Fruit fly (Drosophila melanogaster) whole organism, embryonic: ENCODE results near the gene PIP82.

Source experiments
- ATbp ChIP-seq: fragments of 200-800 bp; sonication (Bioruptor generic); optimal IDR thresholded peaks from 2 replicates; lab custom pipeline; 2017; ENCODE audit warnings: missing biosample characterization, mild to moderate bottlenecking, missing genetic modification characterization, missing genetic modification reagents
- Atf-2 ChIP-seq: fragments of 200-800 bp; sonication (Bioruptor generic); optimal IDR thresholded peaks from 2 replicates; lab custom pipeline; 2016; ENCODE audit warnings: missing biosample characterization, missing genetic modification characterization
- Awh ChIP-seq: fragments of 200-800 bp; sonication (Bioruptor generic); IDR thresholded peaks from 2 replicates; pipeline ENCODE4, ENCODE4 v1.3.6; 2022; ENCODE audit warnings: missing biosample characterization, missing genetic modification characterization
- CG11247 ChIP-seq: fragments of 200-800 bp; sonication (Bioruptor generic); IDR thresholded peaks from 2 replicates; pipeline ENCODE4 v1.3.6; 2022; ENCODE audit warnings: missing biosample characterization, missing genetic modification characterization
- CG11696 ChIP-seq: fragments of 200-800 bp; sonication (Bioruptor generic); IDR thresholded peaks from 2 replicates; pipeline ENCODE4 v1.3.6; 2022; ENCODE audit warnings: missing biosample characterization, missing genetic modification characterization
- CG11723 ChIP-seq: fragments of 200-800 bp; sonication (Bioruptor generic); optimal IDR thresholded peaks from 2 replicates; lab custom pipeline; 2017; ENCODE audit warnings: missing biosample characterization, mild to moderate bottlenecking, missing genetic modification characterization
- CG13287 ChIP-seq: fragments of 200-800 bp; sonication (Bioruptor generic); IDR thresholded peaks from 2 replicates; pipeline ENCODE4 v1.3.6; 2022; ENCODE audit warnings: missing biosample characterization, missing genetic modification characterization; ENCODE audit not compliant: partially characterized antibody
- CG14667 ChIP-seq: fragments of 200-800 bp; sonication (Bioruptor generic); IDR thresholded peaks from 2 replicates; pipeline ENCODE4 v1.3.6; 2022; ENCODE audit warnings: missing biosample characterization, missing genetic modification characterization
- CG14860 ChIP-seq: fragments of 200-800 bp; sonication (Bioruptor generic); IDR thresholded peaks from 3 replicates; pipeline ENCODE4 v1.3.6; 2022; ENCODE audit warnings: missing biosample characterization, missing genetic modification characterization; ENCODE audit not compliant: partially characterized antibody
- CG1647 ChIP-seq: fragments of 200-800 bp; sonication (Bioruptor generic); optimal IDR thresholded peaks from 3 replicates; lab custom pipeline; 2016; ENCODE audit warnings: missing biosample characterization, missing genetic modification characterization
- CG17328 ChIP-seq: fragments of 200-800 bp; sonication (Bioruptor generic); IDR thresholded peaks from 2 replicates; pipeline ENCODE4 v1.3.6; 2022; ENCODE audit warnings: missing biosample characterization, missing genetic modification characterization
- CG17359 ChIP-seq: fragments of 200-800 bp; sonication (Bioruptor generic); optimal IDR thresholded peaks from 3 replicates; lab custom pipeline; 2018; ENCODE audit warnings: missing biosample characterization, mild to moderate bottlenecking, missing genetic modification characterization, moderate library complexity
- CG18011 ChIP-seq: fragments of 200-800 bp; sonication (Bioruptor generic); optimal IDR thresholded peaks from 2 replicates; lab custom pipeline; 2017; ENCODE audit warnings: missing biosample characterization, missing genetic modification characterization, mild to moderate bottlenecking, moderate library complexity, missing genotype
- CG2875 ChIP-seq: fragments of 200-800 bp; sonication (Bioruptor generic); optimal IDR thresholded peaks from 2 replicates; lab custom pipeline; 2017; ENCODE audit warnings: missing biosample characterization, mild to moderate bottlenecking, missing genetic modification characterization, missing genetic modification reagents
- CG4328 ChIP-seq: fragments of 200-800 bp; sonication (Bioruptor generic); optimal IDR thresholded peaks from 3 replicates; lab custom pipeline; 2017; ENCODE audit warnings: missing biosample characterization, missing genetic modification reagents, missing genetic modification characterization
- CG4424 ChIP-seq: fragments of 200-800 bp; sonication (Bioruptor generic); optimal IDR thresholded peaks from 3 replicates; lab custom pipeline; 2016; ENCODE audit warnings: missing biosample characterization, missing genetic modification characterization
- CG6175 ChIP-seq: fragments of 200-800 bp; sonication (Bioruptor generic); IDR thresholded peaks from 3 replicates; pipeline ENCODE4 v1.3.6; 2022; ENCODE audit warnings: missing biosample characterization, missing genetic modification characterization
- CG6854 ChIP-seq: fragments of 200-800 bp; sonication (Bioruptor generic); optimal IDR thresholded peaks from 3 replicates; lab custom pipeline; 2017; ENCODE audit warnings: missing biosample characterization, mild to moderate bottlenecking, missing genetic modification characterization
- CG8765 ChIP-seq: fragments of 200-800 bp; sonication (Bioruptor generic); IDR thresholded peaks from 2 replicates; pipeline ENCODE4 v1.3.6; 2022; ENCODE audit warnings: missing biosample characterization, missing genetic modification characterization
- CG9932 ChIP-seq: fragments of 200-800 bp; sonication (Bioruptor generic); IDR thresholded peaks from 2 replicates; pipeline ENCODE4 v1.3.6; 2022; ENCODE audit warnings: missing biosample characterization, missing genetic modification characterization
- CHES-1-like ChIP-seq: fragments of 200-800 bp; sonication (Bioruptor generic); optimal IDR thresholded peaks from 2 replicates; lab custom pipeline; 2016; ENCODE audit warnings: missing biosample characterization, missing genetic modification characterization
- CkIIα-i1 ChIP-seq: fragments of 200-800 bp; sonication (Bioruptor generic); IDR thresholded peaks from 2 replicates; pipeline ENCODE4 v1.3.6; 2022; ENCODE audit warnings: missing biosample characterization, missing genetic modification characterization
- Dek ChIP-seq: fragments of 200-800 bp; sonication (Bioruptor generic); optimal IDR thresholded peaks from 3 replicates; lab custom pipeline; 2019; ENCODE audit warnings: missing biosample characterization, mild to moderate bottlenecking, missing genetic modification characterization, moderate library complexity
- E2f2 ChIP-seq: fragments of 200-800 bp; sonication (Bioruptor generic); IDR thresholded peaks from 2 replicates; pipeline ENCODE4 v1.3.6; 2022; ENCODE audit warnings: missing biosample characterization, missing genetic modification characterization
- Gsc ChIP-seq: fragments of 200-800 bp; sonication (Bioruptor generic); IDR thresholded peaks from 2 replicates; pipeline ENCODE4 v1.3.6; 2022; ENCODE audit warnings: missing biosample characterization, missing genetic modification characterization
- H2.0 ChIP-seq: fragments of 200-800 bp; sonication (Bioruptor generic); IDR thresholded peaks from 2 replicates; pipeline ENCODE4 v1.3.6; 2022; ENCODE audit warnings: missing biosample characterization, missing genetic modification characterization
- Jarid2 ChIP-seq: fragments of 200-800 bp; sonication (Bioruptor generic); optimal IDR thresholded peaks from 3 replicates; lab custom pipeline; 2017; ENCODE audit warnings: mild to moderate bottlenecking, missing biosample characterization, missing genetic modification reagents, missing genetic modification characterization
- Lhr ChIP-seq: fragments of 200-800 bp; sonication (Bioruptor generic); optimal IDR thresholded peaks from 3 replicates; lab custom pipeline; 2017; ENCODE audit warnings: mild to moderate bottlenecking, missing biosample characterization, missing genetic modification reagents, missing genetic modification characterization
- MBD-R2 ChIP-seq: fragments of 200-800 bp; sonication (Bioruptor generic); IDR thresholded peaks from 2 replicates; pipeline ENCODE4 v1.3.6; 2022; ENCODE audit warnings: missing biosample characterization, missing genetic modification characterization
- Mes4 ChIP-seq: fragments of 200-800 bp; sonication (Bioruptor generic); optimal IDR thresholded peaks from 2 replicates; lab custom pipeline; 2016; ENCODE audit warnings: missing biosample characterization, missing genetic modification characterization
- Myb ChIP-seq: fragments of 200-800 bp; sonication (Bioruptor generic); optimal IDR thresholded peaks from 2 replicates; lab custom pipeline; 2016; ENCODE audit warnings: missing biosample characterization, missing genetic modification characterization
- Sin3A ChIP-seq: fragments of >200 bp; optimal IDR thresholded peaks from 2 replicates; lab custom pipeline; 2018
- abd-A ChIP-seq: fragments of 200-800 bp; sonication (Bioruptor generic); optimal IDR thresholded peaks from 3 replicates; lab custom pipeline; 2019; ENCODE audit warnings: missing biosample characterization, mild to moderate bottlenecking, missing genetic modification characterization, moderate library complexity
- ara ChIP-seq: fragments of 200-800 bp; sonication (Bioruptor generic); IDR thresholded peaks from 2 replicates; pipeline ENCODE4 v1.3.6; 2022; ENCODE audit warnings: missing biosample characterization, missing genetic modification characterization
- cas ChIP-seq: fragments of 200-800 bp; sonication (Bioruptor generic); IDR thresholded peaks from 2 replicates; pipeline ENCODE4 v1.3.6; 2022; ENCODE audit warnings: missing biosample characterization, missing genetic modification characterization
- crol ChIP-seq: fragments of 200-800 bp; sonication (Bioruptor generic); IDR thresholded peaks from 2 replicates; pipeline ENCODE4 v1.3.6; 2022; ENCODE audit warnings: missing biosample characterization, missing genetic modification characterization
- dysf ChIP-seq: fragments of 200-800 bp; sonication (Bioruptor generic); IDR thresholded peaks from 3 replicates; pipeline ENCODE4 v1.3.6; 2022; ENCODE audit warnings: missing biosample characterization, missing genetic modification characterization
- fd96Cb ChIP-seq: fragments of 200-800 bp; sonication (Bioruptor generic); optimal IDR thresholded peaks from 2 replicates; lab custom pipeline; 2018; ENCODE audit warnings: missing biosample characterization, mild to moderate bottlenecking, missing genetic modification characterization, moderate library complexity
- gfzf ChIP-seq: fragments of 200-800 bp; sonication (Bioruptor generic); optimal IDR thresholded peaks from 2 replicates; lab custom pipeline; 2016; ENCODE audit warnings: missing biosample characterization, mild to moderate bottlenecking, missing genetic modification characterization, moderate library complexity
- her ChIP-seq: fragments of 200-800 bp; sonication (Bioruptor generic); optimal IDR thresholded peaks from 2 replicates; lab custom pipeline; 2016; ENCODE audit warnings: missing biosample characterization, missing genetic modification characterization
- inv ChIP-seq: fragments of 200-800 bp; sonication (Bioruptor generic); IDR thresholded peaks from 2 replicates; pipeline ENCODE4 v1.3.6; 2022; ENCODE audit warnings: missing biosample characterization, missing genetic modification characterization; ENCODE audit not compliant: partially characterized antibody
- mirr ChIP-seq: fragments of 200-800 bp; sonication (Bioruptor generic); optimal IDR thresholded peaks from 3 replicates; lab custom pipeline; 2018; ENCODE audit warnings: missing biosample characterization, mild to moderate bottlenecking, missing genetic modification characterization
- mld ChIP-seq: fragments of 200-800 bp; sonication (Bioruptor generic); IDR thresholded peaks from 3 replicates; pipeline ENCODE4 v1.3.6; 2022; ENCODE audit warnings: missing biosample characterization, missing genetic modification characterization; ENCODE audit not compliant: partially characterized antibody
- oc ChIP-seq: fragments of 200-800 bp; sonication (Bioruptor generic); optimal IDR thresholded peaks from 2 replicates; lab custom pipeline; 2018; ENCODE audit warnings: missing biosample characterization, mild to moderate bottlenecking, missing genetic modification characterization, moderate library complexity
- sna ChIP-seq: fragments of 200-800 bp; sonication (Bioruptor generic); IDR thresholded peaks from 2 replicates; pipeline ENCODE4 v1.3.6; 2022; ENCODE audit warnings: missing biosample characterization, missing genetic modification characterization; ENCODE audit not compliant: partially characterized antibody
- sr ChIP-seq: fragments of 200-800 bp; sonication (Bioruptor generic); IDR thresholded peaks from 3 replicates; pipeline ENCODE4 v1.3.6; 2022; ENCODE audit warnings: missing biosample characterization, missing genetic modification characterization
- tgo ChIP-seq: fragments of 200-800 bp; sonication (Bioruptor generic); IDR thresholded peaks from 3 replicates; pipeline ENCODE4 v1.3.6; 2022; ENCODE audit warnings: missing biosample characterization, missing genetic modification characterization
- tll ChIP-seq, 2 experiments: fragments of 200-800 bp in 1 of 2; fragments of >200 bp in 1 of 2; sonication (Bioruptor generic) in 1 of 2; optimal IDR thresholded peaks; 2 replicates each; lab custom pipeline; 2017 to 2019; ENCODE audit warnings: missing biosample characterization in 2 of 2, missing genetic modification characterization in 2 of 2, mild to moderate bottlenecking in 1 of 2, moderate library complexity in 1 of 2
- trem ChIP-seq: fragments of 200-800 bp; optimal IDR thresholded peaks from 3 replicates; lab custom pipeline; 2019; ENCODE audit warnings: missing biosample characterization, mild to moderate bottlenecking, missing genetic modification characterization, moderate library complexity
- wek ChIP-seq: fragments of 200-800 bp; sonication (Bioruptor generic); optimal IDR thresholded peaks from 3 replicates; lab custom pipeline; 2018; ENCODE audit warnings: missing biosample characterization, mild to moderate bottlenecking, missing genetic modification characterization, moderate library complexity
- yki ChIP-seq: fragments of >200 bp; optimal IDR thresholded peaks from 3 replicates; lab custom pipeline; 2018

The PIP82 gene

dm6 chrX:8574672-8575350, 45.3 kb upstream of the PIP82 start (continued):
- no peak for TF ChIP-seq abd-A
- TF ChIP-seq CG6175 (GFP tag; lab: Robert Waterston, UW), result no peak
- no peak for TF ChIP-seq CG1647 (GFP tag; lab: Kevin White, UChicago)
- TF ChIP-seq CG4328 (GFP tag; lab: Kevin White, UChicago), result no peak
- TF ChIP-seq ATbp, result peak; percentile 20
- no peak for TF ChIP-seq inv (GFP tag; lab: Robert Waterston, UW)
- no peak for TF ChIP-seq sna (GFP tag; lab: Robert Waterston, UW)
- no peak for TF ChIP-seq oc (tag; lab: Kevin White, UChicago)
- no peak for TF ChIP-seq CG11723 (GFP tag; lab: Kevin White, UChicago)
- no peak for TF ChIP-seq ara (GFP tag; lab: Robert Waterston, UW)
- TF ChIP-seq Awh (GFP tag; lab: Robert Waterston, UW), result no peak
- no peak for TF ChIP-seq Myb
- no peak for TF ChIP-seq Jarid2 (GFP tag; lab: Kevin White, UChicago)
- peak; percentile 51 for TF ChIP-seq CG17359 (tag; lab: Kevin White, UChicago)
- no peak for TF ChIP-seq CG14860 (GFP tag; lab: Robert Waterston, UW)
- peak; percentile 46 for TF ChIP-seq CHES-1-like (GFP tag; lab: Kevin White, UChicago)
- no peak for TF ChIP-seq crol (GFP tag; lab: Robert Waterston, UW)
- TF ChIP-seq E2f2 (GFP tag; lab: Robert Waterston, UW), result no peak
- TF ChIP-seq CG17328 (GFP tag; lab: Robert Waterston, UW), result 0 out of 2 replicates have a peak, but pooled peaks have one; percentile 34
- peak; percentile 21 for TF ChIP-seq mirr
- TF ChIP-seq CG8765 (GFP tag; lab: Robert Waterston, UW), result no peak
- TF ChIP-seq cas, result no peak
- no peak for TF ChIP-seq Gsc (GFP tag; lab: Robert Waterston, UW)
- no peak for TF ChIP-seq Sin3A (lab: Kevin White, UChicago)
- TF ChIP-seq CG18011 (GFP tag; lab: Kevin White, UChicago), result no peak
- TF ChIP-seq CG14667, result no peak
- no peak for TF ChIP-seq mld (GFP tag; lab: Robert Waterston, UW)
- no peak for TF ChIP-seq sr (GFP tag; lab: Robert Waterston, UW)
- TF ChIP-seq CG2875 (GFP tag; lab: Kevin White, UChicago), result no peak
- peak; percentile 57; the same call in 1 of the 3 replicates for TF ChIP-seq dysf
- TF ChIP-seq CG9932 (GFP tag; lab: Robert Waterston, UW), result no peak
- TF ChIP-seq CG13287 (GFP tag; lab: Robert Waterston, UW), result no peak
- TF ChIP-seq fd96Cb (tag; lab: Kevin White, UChicago), result no peak
- no peak for TF ChIP-seq CG11696 (GFP tag; lab: Robert Waterston, UW)
- TF ChIP-seq tgo (GFP tag; lab: Robert Waterston, UW), result no peak; the same call in 2 of the 3 replicates
- TF ChIP-seq Lhr (GFP tag; lab: Kevin White, UChicago), result no peak
- TF ChIP-seq CkIIα-i1 (GFP tag; lab: Robert Waterston, UW), result no peak
- peak; percentile 64 for TF ChIP-seq her
- TF ChIP-seq CG6854 (GFP tag; lab: Kevin White, UChicago), result no peak
- TF ChIP-seq Mes4 (GFP tag; lab: Kevin White, UChicago), result no peak
- no peak for TF ChIP-seq CG11247 (GFP tag; lab: Robert Waterston, UW)
- TF ChIP-seq CG4424, result no peak
- no peak for TF ChIP-seq yki (lab: Kevin White, UChicago)
- TF ChIP-seq H2.0 (GFP tag; lab: Robert Waterston, UW), result 0 out of 2 replicates have a peak, but pooled peaks have one; percentile 31
- no peak for TF ChIP-seq MBD-R2 (GFP tag; lab: Robert Waterston, UW)
- TF ChIP-seq tll (GFP tag; optimal IDR thresholded peaks at IDR 0.05; lab: Kevin White, UChicago), result no peak
- TF ChIP-seq gfzf, result no peak
- TF ChIP-seq Atf-2, result no peak
- no peak for TF ChIP-seq wek (GFP tag; lab: Kevin White, UChicago)
- TF ChIP-seq Dek (tag; lab: Kevin White, UChicago), result peak; percentile 26
- TF ChIP-seq trem (tag; lab: Kevin White, UChicago), result no peak
